Worm (Caenorhabditis elegans) whole organism, young adult: ENCODE results near the gene K01A12.2.

Experiments used
- B0336.3 ChIP-seq: fragments of 200-800 bp; sonication (Bioruptor generic); IDR thresholded peaks from 2 replicates; pipeline ENCODE4 v1.3.6; 2022; ENCODE audit warnings: missing genetic modification characterization, missing compliant biosample characterization
- ama-1 ChIP-seq, 3 experiments: fragments of 150-350 bp in 1 of 3; sonication (generic microtip) in 2 of 3; optimal IDR thresholded peaks; 2 replicates each; lab custom pipeline; 2014 to 2018; ENCODE audit warnings: missing biosample characterization in 2 of 3, missing genetic modification characterization in 2 of 3, missing genetic modification reagents in 2 of 3
- dpl-1 ChIP-seq: fragments of 150-350 bp; optimal IDR thresholded peaks from 2 replicates; lab custom pipeline; 2014; ENCODE audit warnings: missing biosample characterization, missing genetic modification reagents, missing genetic modification characterization
- mes-4 ChIP-seq: sonication (generic microtip); optimal IDR thresholded peaks from 2 replicates; lab custom pipeline; 2016; ENCODE audit warnings: missing genotype, missing genetic modification characterization, missing compliant biosample characterization
- nfya-1 ChIP-seq: sonication (generic microtip); optimal IDR thresholded peaks from 2 replicates; lab custom pipeline; 2017; ENCODE audit warnings: antibody characterized with exemption, missing compliant biosample characterization, missing genetic modification characterization, borderline replicate concordance; ENCODE audit not compliant: insufficient read depth
- nhr-179 ChIP-seq: sonication (generic microtip); optimal IDR thresholded peaks from 2 replicates; lab custom pipeline; 2016; ENCODE audit warnings: mild to moderate bottlenecking, missing genetic modification characterization, missing compliant biosample characterization
- snpc-1.1 ChIP-seq: sonication (generic microtip); optimal IDR thresholded peaks from 2 replicates; lab custom pipeline; 2017; ENCODE audit warnings: missing genetic modification characterization, mild to moderate bottlenecking, missing compliant biosample characterization, antibody characterized with exemption, moderate library complexity, missing genotype, missing genetic modification reagents; ENCODE audit not compliant: insufficient read depth
- snpc-3.4 ChIP-seq: sonication (generic microtip); optimal IDR thresholded peaks from 2 replicates; lab custom pipeline; 2017; ENCODE audit warnings: missing genetic modification characterization, mild to moderate bottlenecking, missing compliant biosample characterization, antibody characterized with exemption, moderate library complexity, missing genotype, missing genetic modification reagents
- snpc-4 ChIP-seq, 5 experiments: fragments of 150-350 bp in 1 of 5; sonication (generic microtip) in 4 of 5; optimal IDR thresholded peaks; 2 replicates each; lab custom pipeline; 2014 to 2018; ENCODE audit warnings: missing genetic modification characterization in 5 of 5, missing biosample characterization in 3 of 5, antibody characterized with exemption in 2 of 5, mild to moderate bottlenecking in 2 of 5, missing compliant biosample characterization in 2 of 5, missing genotype in 2 of 5, moderate library complexity in 2 of 5, missing genetic modification reagents in 1 of 5
- ztf-18 ChIP-seq: sonication (generic microtip); optimal IDR thresholded peaks from 2 replicates; lab custom pipeline; 2016; ENCODE audit warnings: missing genotype, mild to moderate bottlenecking, missing genetic modification characterization, missing compliant biosample characterization
- ztf-28 ChIP-seq: fragments of 200-800 bp; sonication (Bioruptor generic); IDR thresholded peaks from 2 replicates; pipeline ENCODE4 v1.3.6; 2022; ENCODE audit warnings: missing genetic modification reagents, missing genetic modification characterization, missing compliant biosample characterization

DNA sequence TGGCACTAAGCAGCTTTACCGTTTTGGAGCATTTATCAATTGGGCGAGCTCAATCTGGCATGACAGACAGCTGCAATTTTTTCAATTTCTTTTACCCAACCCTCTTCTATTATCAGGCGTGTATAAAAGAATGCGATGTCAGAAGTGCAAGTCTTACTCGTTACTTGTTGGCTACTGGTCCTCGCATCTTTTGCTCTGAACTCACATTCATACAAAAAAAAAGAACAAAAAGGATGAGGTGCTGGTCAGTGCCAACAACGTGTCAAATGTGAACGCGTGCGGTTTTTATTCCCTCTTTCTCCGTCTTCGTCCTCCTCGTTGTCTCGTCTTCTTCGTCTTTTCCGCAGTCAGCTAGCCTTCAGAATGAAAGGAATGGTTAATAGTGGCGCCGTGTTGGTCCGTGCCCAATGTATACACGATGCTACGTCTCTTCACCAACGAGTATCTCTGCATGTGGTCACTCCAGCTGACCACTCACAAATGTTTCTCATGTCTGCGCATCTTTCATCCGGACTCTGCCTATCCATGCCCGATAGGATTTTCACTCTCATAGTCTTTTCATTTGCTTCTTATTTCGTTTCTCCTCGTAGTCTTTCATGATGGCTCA lies 47.2 kb upstream of the K01A12.2 start:
- TF ChIP-seq snpc-4 (GFP tag; optimal IDR thresholded peaks at IDR 0.05; lab: Kevin White, UChicago), result no peak
- TF ChIP-seq snpc-4 (tag; optimal IDR thresholded peaks at IDR 0.05; lab: Kevin White, UChicago), result no peak
- TF ChIP-seq ztf-18 (tag; lab: Kevin White, UChicago), result no peak
- TF ChIP-seq dpl-1 (GFP tag; lab: Kevin White, UChicago), result no peak
- no peak for TF ChIP-seq nfya-1 (tag; lab: Kevin White, UChicago)
- no peak for TF ChIP-seq nhr-179 (tag; lab: Kevin White, UChicago)
- no peak for TF ChIP-seq mes-4
- no peak for TF ChIP-seq snpc-3.4 (tag; lab: Kevin White, UChicago)
- no peak for TF ChIP-seq B0336.3 (GFP tag; lab: Robert Waterston, UW)
- TF ChIP-seq snpc-1.1 (tag; lab: Kevin White, UChicago), result no peak
- TF ChIP-seq ztf-28 (GFP tag; lab: Robert Waterston, UW), result no peak
- no peak for TF ChIP-seq ama-1 (optimal IDR thresholded peaks at IDR 0.05; lab: Kevin White, UChicago)
- no peak for TF ChIP-seq ama-1 (GFP tag; optimal IDR thresholded peaks at IDR 0.05; lab: Kevin White, UChicago)
